Worm (Caenorhabditis elegans): Measurements from ENCODE around the gene M05D6.1.

DNA sequence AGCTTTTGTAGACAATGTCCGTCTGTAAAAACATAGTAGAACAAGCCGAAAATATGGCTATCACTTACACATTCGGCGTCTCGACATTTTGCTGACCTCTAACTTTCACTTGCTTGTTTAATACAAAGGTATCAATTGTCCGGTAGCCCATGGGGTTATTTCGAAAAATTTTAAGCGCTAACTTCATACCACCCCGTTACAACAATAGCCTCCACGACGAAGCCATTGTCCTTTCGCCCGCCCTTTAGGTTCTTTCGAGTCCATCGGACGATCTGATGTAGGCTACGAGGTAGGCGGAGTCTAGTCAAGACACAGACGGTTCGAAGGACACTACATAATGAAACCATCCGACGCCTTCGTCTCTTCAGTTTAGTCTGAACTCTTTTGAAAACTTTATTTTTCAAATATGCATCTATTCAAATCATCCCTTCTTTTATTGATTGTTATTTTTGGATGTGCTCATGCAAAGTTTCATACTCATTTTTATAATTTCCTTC, 36.4 kb downstream of the M05D6.1 start, which contains the start of gene lips-10:
- no peak for TF ChIP-seq dao-5 (tag; optimal IDR thresholded peaks at IDR 0.05)
- no peak for TF ChIP-seq him-1 (tag; optimal IDR thresholded peaks at IDR 0.05)
- TF ChIP-seq W03F9.2 (tag; optimal IDR thresholded peaks at IDR 0.05): no peak
